Worm (Caenorhabditis elegans) whole organism, midembryonic: ENCODE data around the gene C08B6.5.

Source experiments
- T22C8.4 ChIP-seq: fragments of 200-800 bp; sonication (Bioruptor generic); IDR thresholded peaks from 2 replicates; pipeline ENCODE4 v1.3.6; 2022; ENCODE audit warnings: missing genetic modification characterization, missing compliant biosample characterization
- cog-1 ChIP-seq: sonication (generic microtip); optimal IDR thresholded peaks from 2 replicates; lab custom pipeline; 2016; ENCODE audit warnings: missing genetic modification characterization, missing compliant biosample characterization
- flt-1 ChIP-seq: fragments of 200-800 bp; sonication (Bioruptor generic); IDR thresholded peaks from 2 replicates; pipeline ENCODE4 v1.3.6; 2022; ENCODE audit warnings: missing genetic modification characterization, missing compliant biosample characterization
- klf-2 ChIP-seq: fragments of 200-800 bp; sonication (Bioruptor generic); conservative IDR thresholded peaks from 2 replicates; pipeline ENCODE4 v1.3.6; 2022; ENCODE audit warnings: missing genetic modification reagents, missing genetic modification characterization, missing compliant biosample characterization
- med-1 ChIP-seq: sonication (generic microtip); optimal IDR thresholded peaks from 2 replicates; lab custom pipeline; 2017; ENCODE audit warnings: missing genetic modification characterization, mild to moderate bottlenecking, missing compliant biosample characterization, antibody characterized with exemption, missing genetic modification reagents; ENCODE audit not compliant: insufficient read depth
- ref-1 ChIP-seq: fragments of 200-800 bp; sonication (Bioruptor generic); conservative IDR thresholded peaks from 2 replicates; pipeline ENCODE4 v1.3.6; 2022; ENCODE audit warnings: missing genetic modification reagents, missing genetic modification characterization, missing compliant biosample characterization
- tab-1 ChIP-seq: fragments of 200-800 bp; sonication (Bioruptor generic); IDR thresholded peaks from 2 replicates; pipeline ENCODE4 v1.3.6; 2022; ENCODE audit warnings: missing genetic modification characterization, missing compliant biosample characterization
- ztf-23 ChIP-seq: fragments of 200-800 bp; sonication (Bioruptor generic); IDR thresholded peaks from 2 replicates; pipeline ENCODE4 v1.3.6; 2022; ENCODE audit warnings: missing genetic modification reagents, missing genetic modification characterization, missing compliant biosample characterization
- ztf-29 ChIP-seq: fragments of 200-800 bp; sonication (Bioruptor generic); IDR thresholded peaks from 2 replicates; pipeline ENCODE4 v1.3.6; 2022; ENCODE audit warnings: missing genetic modification reagents, missing genetic modification characterization, missing compliant biosample characterization

ce11 chrV:10122670-10123069 is 5.1 kb downstream of the C08B6.5 start, which contains the start of gene srxa-19:
- TF ChIP-seq cog-1 (no peak), T22C8.4 (no peak), flt-1 (GFP tag; lab: Robert Waterston, UW) (no peak), tab-1 (GFP tag; lab: Robert Waterston, UW) (no peak), klf-2 (GFP tag; lab: Robert Waterston, UW) (no peak), ztf-29 (GFP tag; lab: Robert Waterston, UW) (no peak), ref-1 (GFP tag; lab: Robert Waterston, UW) (no peak), ztf-23 (GFP tag; lab: Robert Waterston, UW) (no peak), med-1 (GFP tag; lab: Kevin White, UChicago) (no peak)
